Worm (Caenorhabditis elegans): Measurements from ENCODE around the gene thn-4.

thn-4 gene

DNA sequence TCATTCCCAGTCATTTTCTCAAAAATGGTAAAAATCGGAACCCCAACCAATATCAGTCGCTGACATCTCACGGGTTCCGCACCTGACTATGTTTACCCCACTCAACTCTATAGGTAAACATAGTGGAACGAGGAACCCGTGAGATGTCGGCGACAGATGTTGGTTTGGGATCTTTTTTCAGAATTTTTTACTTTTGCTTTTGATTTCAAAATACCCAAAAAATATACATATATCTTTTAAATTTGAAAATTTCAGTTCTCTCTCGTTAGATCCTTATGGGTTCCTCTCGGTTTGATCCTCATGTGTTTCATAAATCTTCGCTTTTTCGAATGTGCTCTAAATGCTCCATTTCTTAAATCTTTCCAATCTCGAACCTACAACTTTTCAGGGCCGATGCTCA, 2.4 kb upstream of the thn-4 start, which contains the start of gene srw-23:
Gene srw-23 (plus strand): TSS at position 301 of the 400 bp plus-strand sequence.
- TF ChIP-seq lin-39 (tag; optimal IDR thresholded peaks at IDR 0.05): no peak
- TF ChIP-seq efl-1 (optimal IDR thresholded peaks at IDR 0.05): no peak
- TF ChIP-seq efl-1 (GFP tag; optimal IDR thresholded peaks at IDR 0.05 in 1 of 2): peak in 1 of 2 experiments; percentile 30
- TF ChIP-seq nhr-19 (GFP tag; conservative IDR thresholded peaks at IDR 0.05): no peak

DNA sequence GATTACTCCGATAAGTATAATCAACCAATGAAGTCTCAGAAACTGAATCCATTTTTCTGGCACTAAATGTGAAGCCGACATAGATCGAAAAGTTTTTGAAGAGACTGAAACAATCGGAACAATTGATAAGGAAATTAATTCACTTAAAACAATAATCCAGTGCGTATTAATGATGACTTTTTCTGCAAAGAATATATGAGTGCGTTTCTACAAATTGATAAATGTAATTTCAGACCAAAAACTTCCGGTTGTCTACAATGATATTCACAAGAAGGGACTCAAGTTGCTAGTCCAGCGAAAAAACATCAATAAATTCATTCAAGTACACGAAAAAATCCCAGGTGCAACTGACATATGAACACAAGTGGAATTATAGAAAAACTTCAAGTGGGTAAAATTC, 1.5 kb downstream of the thn-4 start, which contains the start of gene clec-33:
Gene clec-33 (minus strand): TSS at position 101 of the 400 bp plus-strand sequence.
- TF ChIP-seq F16B12.6 (tag; optimal IDR thresholded peaks at IDR 0.05) (no peak), jun-1 (tag; optimal IDR thresholded peaks at IDR 0.05) (no peak)

DNA sequence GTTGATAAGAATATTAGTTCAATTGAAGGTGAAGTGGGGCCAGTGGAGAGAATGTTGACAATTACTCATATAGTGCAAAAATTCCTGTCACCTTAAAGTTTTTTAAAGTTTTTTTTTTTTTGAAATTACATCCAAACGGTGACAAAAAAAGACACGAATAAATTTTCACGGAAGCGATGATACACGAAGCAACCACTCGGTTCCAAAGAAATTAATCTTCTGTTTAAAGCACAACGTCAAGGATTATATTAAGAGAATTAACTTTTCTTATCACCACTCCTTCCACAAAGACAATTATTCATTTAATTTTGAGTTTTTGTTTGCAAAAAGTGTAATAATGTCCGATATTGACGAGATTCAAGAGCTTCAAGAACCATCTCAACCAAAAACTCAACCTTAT, 5.9 kb downstream of the thn-4 start, which contains the start of gene clec-28:
Gene clec-28 (plus strand): TSS at position 301 of the 400 bp plus-strand sequence.
- TF ChIP-seq lin-39 (tag; optimal IDR thresholded peaks at IDR 0.05) (no peak), irx-1 (tag; optimal IDR thresholded peaks at IDR 0.05) (no peak), ceh-88 (GFP tag; IDR thresholded peaks at IDR 0.05) (no peak), F16B12.6 (tag; optimal IDR thresholded peaks at IDR 0.05) (no peak), ztf-11 (tag; optimal IDR thresholded peaks at IDR 0.05) (no peak), unc-30 (tag; optimal IDR thresholded peaks at IDR 0.05) (no peak)

DNA sequence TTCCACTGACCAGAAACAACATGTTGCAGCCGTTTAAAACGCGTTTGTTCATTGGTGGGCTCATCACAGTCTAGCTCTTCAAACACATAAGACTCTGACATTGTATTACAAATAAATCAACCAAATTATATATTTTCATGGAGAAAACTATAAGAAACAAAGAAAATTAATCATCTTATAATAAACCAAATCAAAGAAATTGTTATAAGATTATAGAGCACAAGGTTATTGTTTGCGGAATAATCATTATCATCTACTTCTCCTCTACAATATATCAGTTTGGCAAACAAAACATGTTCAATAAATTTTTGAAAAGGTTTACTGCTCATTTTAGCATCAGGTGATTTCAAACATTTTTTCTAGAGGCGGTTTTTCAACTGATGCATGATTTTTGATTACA, 9.6 kb downstream of the thn-4 start, which contains the start of the genes clec-32 and clec-24:
Gene clec-32 (minus strand): TSS at position 101 of the 400 bp plus-strand sequence.
Gene clec-24 (plus strand): TSS at position 294 of the 400 bp plus-strand sequence.
- TF ChIP-seq hlh-17 (GFP tag; optimal IDR thresholded peaks at IDR 0.05; ENCODE audit: borderline replicate concordance) (no peak), fkh-4 (tag; optimal IDR thresholded peaks at IDR 0.05; ENCODE audit: borderline replicate concordance) (no peak), nhr-28 (tag; optimal IDR thresholded peaks at IDR 0.05) (no peak), isw-1 (GFP tag; IDR thresholded peaks at IDR 0.05) (no peak), skn-1 (tag; optimal IDR thresholded peaks at IDR 0.05) (no peak)

DNA sequence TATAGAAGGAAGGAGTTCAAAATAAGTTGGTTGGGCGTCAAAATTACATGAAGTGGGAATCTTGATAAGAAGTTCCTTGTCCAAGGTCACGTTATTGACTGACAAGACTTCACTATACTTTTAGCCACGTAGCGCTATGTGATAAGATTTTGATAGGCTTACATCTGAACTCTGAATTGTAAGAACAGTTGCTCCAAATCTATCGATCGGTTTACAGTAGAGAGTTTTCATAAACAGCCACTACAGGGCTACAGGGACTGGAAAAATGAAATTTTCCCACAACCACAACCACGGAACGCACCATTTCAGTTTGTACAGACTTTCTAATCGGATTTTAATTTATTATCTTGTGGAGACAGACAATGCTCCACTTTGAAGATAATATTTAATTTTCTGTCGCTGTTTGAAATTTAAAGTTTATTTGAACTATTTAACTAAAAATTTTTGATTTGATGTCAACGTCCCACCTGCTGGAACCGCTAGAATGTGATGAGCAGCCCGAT, 13.3 kb downstream of the thn-4 start, which contains the start of the genes clec-31 and clec-22:
Gene clec-31 (minus strand): TSS at position 101 of the 503 bp plus-strand sequence.
Gene clec-22 (plus strand): TSS at position 453 of the 503 bp plus-strand sequence.
- TF ChIP-seq hpl-2 (GFP tag; optimal IDR thresholded peaks at IDR 0.05): no peak
- no peak for TF ChIP-seq elt-3 (tag; optimal IDR thresholded peaks at IDR 0.05)
- no peak for TF ChIP-seq lin-13 (GFP tag; optimal IDR thresholded peaks at IDR 0.05)
- TF ChIP-seq elt-2 (tag; optimal IDR thresholded peaks at IDR 0.05): no peak
- no peak for TF ChIP-seq snpc-4 (tag; optimal IDR thresholded peaks at IDR 0.05)
- TF ChIP-seq unc-86 (tag; optimal IDR thresholded peaks at IDR 0.05): no peak
- no peak for TF ChIP-seq ceh-88 (GFP tag; IDR thresholded peaks at IDR 0.05)
- no peak for TF ChIP-seq C34B4.2 (tag; optimal IDR thresholded peaks at IDR 0.05)
- no peak for TF ChIP-seq ceh-82 (tag; optimal IDR thresholded peaks at IDR 0.05)
- no peak for TF ChIP-seq ztf-11 (tag; optimal IDR thresholded peaks at IDR 0.05)
- no peak for TF ChIP-seq nhr-19 (GFP tag; conservative IDR thresholded peaks at IDR 0.05)
- TF ChIP-seq zag-1 (tag; optimal IDR thresholded peaks at IDR 0.05): no peak
- TF ChIP-seq unc-98 (GFP tag; IDR thresholded peaks at IDR 0.05): no peak

ce11 chrV:16853956-16854683, 17.2 kb downstream of the thn-4 start, which contains the start of the genes clec-35 and clec-27:
Gene clec-35, minus strand, starts transcription at chrV:16854056.
Gene clec-27, plus strand, starts transcription at chrV:16854633.
- TF ChIP-seq mef-2 (tag; optimal IDR thresholded peaks at IDR 0.05) (no peak), isw-1 (GFP tag; IDR thresholded peaks at IDR 0.05) (no peak), vab-15 (tag; optimal IDR thresholded peaks at IDR 0.05) (no peak)

ce11 chrV:16852002-16852401, 19.3 kb downstream of the thn-4 start, which contains the start of gene clec-37:
Gene clec-37, minus strand, starts transcription at chrV:16852102.
- TF ChIP-seq ztf-4 (tag; optimal IDR thresholded peaks at IDR 0.05) (no peak), alr-1 (tag; optimal IDR thresholded peaks at IDR 0.05; ENCODE audit: borderline replicate concordance) (no peak)

Data from whole organism, L1 larva.